Fruit fly (Drosophila melanogaster) whole organism, pupa: Measurements from ENCODE around the gene FoxP.

Source experiments
- CG10348 ChIP-seq: fragments of 200-800 bp; sonication (Bioruptor generic); IDR thresholded peaks from 2 replicates; pipeline ENCODE4 v1.3.6; 2022; ENCODE audit warnings: missing biosample characterization, missing genetic modification characterization
- CG13204 ChIP-seq: fragments of 200-800 bp; sonication (Bioruptor generic); optimal IDR thresholded peaks from 2 replicates; lab custom pipeline; 2018; ENCODE audit warnings: missing biosample characterization, mild to moderate bottlenecking, missing genetic modification characterization, moderate library complexity
- CG14655 ChIP-seq: fragments of 200-800 bp; sonication (Bioruptor generic); optimal IDR thresholded peaks from 3 replicates; lab custom pipeline; 2017; ENCODE audit warnings: mild to moderate bottlenecking, missing biosample characterization, missing genetic modification reagents, missing genetic modification characterization
- CG17806 ChIP-seq: fragments of 200-800 bp; sonication (Bioruptor generic); optimal IDR thresholded peaks from 2 replicates; lab custom pipeline; 2018; ENCODE audit warnings: missing biosample characterization, mild to moderate bottlenecking, missing genetic modification characterization, moderate library complexity
- CG32121 ChIP-seq: fragments of 200-800 bp; sonication (Bioruptor generic); IDR thresholded peaks from 2 replicates; pipeline ENCODE4 v1.3.6; 2022; ENCODE audit warnings: missing biosample characterization, missing genetic modification characterization
- CG34367 ChIP-seq: fragments of 200-800 bp; sonication (Bioruptor generic); optimal IDR thresholded peaks from 2 replicates; lab custom pipeline; 2018; ENCODE audit warnings: missing biosample characterization, mild to moderate bottlenecking, missing genetic modification characterization
- CG8159 ChIP-seq: fragments of 200-800 bp; sonication (Bioruptor generic); optimal IDR thresholded peaks from 3 replicates; lab custom pipeline; 2018; ENCODE audit warnings: missing biosample characterization, mild to moderate bottlenecking, missing genetic modification characterization, moderate library complexity
- CG8301 ChIP-seq: fragments of 200-800 bp; sonication (Bioruptor generic); optimal IDR thresholded peaks from 2 replicates; lab custom pipeline; 2018; ENCODE audit warnings: missing biosample characterization, mild to moderate bottlenecking, missing genetic modification characterization
- EcR ChIP-seq: fragments of 200-800 bp; sonication (Bioruptor generic); optimal IDR thresholded peaks from 3 replicates; lab custom pipeline; 2019; ENCODE audit warnings: missing biosample characterization, missing genetic modification characterization, mild to moderate bottlenecking, moderate library complexity, missing genetic modification reagents
- Ets98B ChIP-seq: fragments of 200-800 bp; sonication (Bioruptor generic); IDR thresholded peaks from 2 replicates; pipeline ENCODE4 v1.3.6; 2022; ENCODE audit warnings: missing biosample characterization, missing genetic modification characterization
- Snoo ChIP-seq: fragments of 200-800 bp; sonication (Bioruptor generic); optimal IDR thresholded peaks from 3 replicates; lab custom pipeline; 2017; ENCODE audit warnings: missing biosample characterization, mild to moderate bottlenecking, missing genetic modification characterization, inconsistent platforms
- rn ChIP-seq: fragments of 200-800 bp; sonication (Bioruptor generic); IDR thresholded peaks from 2 replicates; pipeline ENCODE4 v1.3.6; 2022; ENCODE audit warnings: missing biosample characterization, missing genetic modification characterization

- TF ChIP-seq rn = no peak
- TF ChIP-seq CG17806 (tag; lab: Kevin White, UChicago) = no peak
- 0 out of 2 replicates have a peak, but pooled peaks have one; percentile 12 for TF ChIP-seq CG32121 (GFP tag; lab: Robert Waterston, UW)
- peak; percentile 30 for TF ChIP-seq EcR (GFP tag; lab: Kevin White, UChicago)
- TF ChIP-seq CG10348 (GFP tag; lab: Robert Waterston, UW) = no peak
- no peak for TF ChIP-seq Snoo (tag; lab: Kevin White, UChicago)
- TF ChIP-seq CG14655 = no peak
- TF ChIP-seq CG8159 = no peak
- no peak for TF ChIP-seq CG8301 (tag; lab: Kevin White, UChicago)
- TF ChIP-seq CG13204 (GFP tag; lab: Kevin White, UChicago) = no peak
- TF ChIP-seq CG34367 = no peak
- TF ChIP-seq Ets98B (GFP tag; lab: Robert Waterston, UW) = no peak; the same call in 1 of the 2 replicates
Measured at dm6 chr3R:9779764-9780163, 49.1 kb upstream of the FoxP start, which contains the start of gene CG12947.
